6 fruit fly cellular contexts compared by ENCODE assay signal in genomic region chr3L:17012017-17012719, dm6.
TF ChIP-seq lines count a peak whose summit lies in the region.

TSS of gene CG3764 (minus strand) at chr3L:17012565.

- peak; percentile 64 for TF ChIP-seq CTCF in whole organism, embryonic (GFP tag; optimal IDR thresholded peaks at IDR 0.05; lab: Kevin White, UChicago)

TF ChIP-seq in whole organism, 6 proteins besides CTCF, POLR2A, EP300 and RAD21:
- TF ChIP-seq EcR (GFP tag; optimal IDR thresholded peaks at IDR 0.05; lab: Kevin White, UChicago): no peak
- TF ChIP-seq psq (optimal IDR thresholded peaks at IDR 0.05; lab: Kevin White, UChicago): no peak
- no peak for TF ChIP-seq pan (optimal IDR thresholded peaks at IDR 0.05; lab: Kevin White, UChicago)
- peak; percentile 74 for TF ChIP-seq Dll (optimal IDR thresholded peaks at IDR 0.05; lab: Kevin White, UChicago)
- no peak for TF ChIP-seq usp (GFP tag; optimal IDR thresholded peaks at IDR 0.05; lab: Kevin White, UChicago)
- no peak for TF ChIP-seq CG8478 (optimal IDR thresholded peaks at IDR 0.05; lab: Kevin White, UChicago)

TF ChIP-seq in whole organism, adult, 20 proteins besides CTCF, POLR2A, EP300 and RAD21 (continues in another document):
- TF ChIP-seq ovo (GFP tag; optimal IDR thresholded peaks at IDR 0.05; lab: Kevin White, UChicago) (peak; percentile 85), CG14711 (tag; optimal IDR thresholded peaks at IDR 0.05; lab: Kevin White, UChicago) (peak; percentile 39), kay (GFP tag; lab: Kevin White, UChicago; ENCODE audit: borderline replicate concordance) (no peak), bab1 (GFP tag; optimal IDR thresholded peaks at IDR 0.05; lab: Kevin White, UChicago) (peak; percentile 90), CG5204 (GFP tag; optimal IDR thresholded peaks at IDR 0.05; lab: Kevin White, UChicago) (no peak), CG1620 (GFP tag; optimal IDR thresholded peaks at IDR 0.05; lab: Kevin White, UChicago) (peak; percentile 69), Clk (GFP tag; optimal IDR thresholded peaks at IDR 0.05; lab: Kevin White, UChicago) (no peak), CG11617 (GFP tag; optimal IDR thresholded peaks at IDR 0.05; lab: Kevin White, UChicago) (peak; percentile 67), tj (GFP tag; optimal IDR thresholded peaks at IDR 0.05; lab: Kevin White, UChicago) (peak; percentile 84), CG7101 (tag; optimal IDR thresholded peaks at IDR 0.05; lab: Kevin White, UChicago) (peak; percentile 76), pad (GFP tag; optimal IDR thresholded peaks at IDR 0.05; lab: Kevin White, UChicago) (peak; percentile 69), toe (GFP tag; optimal IDR thresholded peaks at IDR 0.05; lab: Kevin White, UChicago) (peak; percentile 34), cnc (optimal IDR thresholded peaks at IDR 0.05; lab: Kevin White, UChicago) (no peak), Hr96 (GFP tag; optimal IDR thresholded peaks at IDR 0.05; lab: Kevin White, UChicago) (peak; percentile 63), CG33017 (tag; optimal IDR thresholded peaks at IDR 0.05; lab: Kevin White, UChicago) (peak; percentile 62), CG7045 (GFP tag; optimal IDR thresholded peaks at IDR 0.05; lab: Kevin White, UChicago) (peak; percentile 62), Mnt (GFP tag; optimal IDR thresholded peaks at IDR 0.05; lab: Kevin White, UChicago) (peak; percentile 70)

TF ChIP-seq in whole organism, embryonic, 481 proteins besides CTCF, POLR2A, EP300 and RAD21 (continues in another document):
- peak; percentile 91 for TF ChIP-seq lab (GFP tag; optimal IDR thresholded peaks at IDR 0.05; lab: Kevin White, UChicago)
- peak; percentile 38 for TF ChIP-seq CG4820 (GFP tag; optimal IDR thresholded peaks at IDR 0.05; lab: Kevin White, UChicago)
- peak; percentile 98 for TF ChIP-seq Ets97D (GFP tag; optimal IDR thresholded peaks at IDR 0.05; lab: Kevin White, UChicago)
- TF ChIP-seq salm (tag; optimal IDR thresholded peaks at IDR 0.05; lab: Kevin White, UChicago): peak; percentile 63
- TF ChIP-seq CG10274 (GFP tag; optimal IDR thresholded peaks at IDR 0.05; lab: Kevin White, UChicago): peak; percentile 67
- peak; percentile 76 for TF ChIP-seq CG12219 (GFP tag; optimal IDR thresholded peaks at IDR 0.05; lab: Kevin White, UChicago)
- peak; percentile 68 for TF ChIP-seq Bgb (GFP tag; IDR thresholded peaks at IDR 0.05; lab: Robert Waterston, UW; ENCODE audit: partially characterized antibody)
- peak; percentile 28 for TF ChIP-seq CG6654 (GFP tag; optimal IDR thresholded peaks at IDR 0.05; lab: Kevin White, UChicago)
- TF ChIP-seq zen (tag; optimal IDR thresholded peaks at IDR 0.05; lab: Kevin White, UChicago): peak; percentile 46
- TF ChIP-seq HmgD (GFP tag; optimal IDR thresholded peaks at IDR 0.05; lab: Kevin White, UChicago): peak; percentile 76
- peak; percentile 48; the same call in 1 of the 3 replicates for TF ChIP-seq CG3726 (GFP tag; IDR thresholded peaks at IDR 0.05; lab: Robert Waterston, UW)
- peak; percentile 34; the same call in 1 of the 2 replicates for TF ChIP-seq sisA (GFP tag; IDR thresholded peaks at IDR 0.05; lab: Robert Waterston, UW)
- peak; percentile 38 for TF ChIP-seq lbe (GFP tag; optimal IDR thresholded peaks at IDR 0.05; lab: Kevin White, UChicago)
- peak; percentile 73 for TF ChIP-seq CG10147 (GFP tag; optimal IDR thresholded peaks at IDR 0.05; lab: Kevin White, UChicago)
- no peak for TF ChIP-seq CG7963 (GFP tag; IDR thresholded peaks at IDR 0.05; lab: Robert Waterston, UW; ENCODE audit: partially characterized antibody)
- peak; percentile 90 for TF ChIP-seq HmgZ (tag; optimal IDR thresholded peaks at IDR 0.05; lab: Kevin White, UChicago)
- peak; percentile 73 for TF ChIP-seq ara (GFP tag; IDR thresholded peaks at IDR 0.05; lab: Robert Waterston, UW)

TF ChIP-seq in whole organism, prepupa, 60 proteins besides CTCF, POLR2A, EP300 and RAD21 (continues in another document):
- peak; percentile 69 for TF ChIP-seq CG6808 (GFP tag; optimal IDR thresholded peaks at IDR 0.05; lab: Kevin White, UChicago)
- peak; percentile 6 for TF ChIP-seq CG32006 (GFP tag; optimal IDR thresholded peaks at IDR 0.05; lab: Kevin White, UChicago)
- TF ChIP-seq Eip78C (GFP tag; lab: Kevin White, UChicago): peak; percentile 74
- TF ChIP-seq salr (GFP tag; optimal IDR thresholded peaks at IDR 0.05; lab: Kevin White, UChicago): peak in 1 of 2 experiments; percentile 65
- TF ChIP-seq Sox15 (GFP tag; optimal IDR thresholded peaks at IDR 0.05; lab: Kevin White, UChicago): no peak
- TF ChIP-seq Sox14 (GFP tag; optimal IDR thresholded peaks at IDR 0.05; lab: Kevin White, UChicago): peak; percentile 68
- TF ChIP-seq eg (GFP tag; IDR thresholded peaks at IDR 0.05; lab: Robert Waterston, UW): peak; percentile 39
- TF ChIP-seq Smox (GFP tag; optimal IDR thresholded peaks at IDR 0.05; lab: Kevin White, UChicago): peak; percentile 34
- peak; percentile 75 for TF ChIP-seq CG3919 (GFP tag; optimal IDR thresholded peaks at IDR 0.05; lab: Kevin White, UChicago)
- peak; percentile 40 for TF ChIP-seq CG8632 (GFP tag; optimal IDR thresholded peaks at IDR 0.05; lab: Kevin White, UChicago)
- TF ChIP-seq ss (GFP tag; optimal IDR thresholded peaks at IDR 0.05; lab: Kevin White, UChicago): peak; percentile 73 to 78
- TF ChIP-seq CG8319 (GFP tag; optimal IDR thresholded peaks at IDR 0.05; lab: Kevin White, UChicago): peak; percentile 25
- peak; percentile 65 for TF ChIP-seq net (GFP tag; optimal IDR thresholded peaks at IDR 0.05; lab: Kevin White, UChicago)
- TF ChIP-seq spab (GFP tag; optimal IDR thresholded peaks at IDR 0.05; lab: Kevin White, UChicago): no peak
- peak; percentile 28 for TF ChIP-seq CG3032 (tag; optimal IDR thresholded peaks at IDR 0.05; lab: Kevin White, UChicago)
- TF ChIP-seq CG15336 (GFP tag; IDR thresholded peaks at IDR 0.05; lab: Robert Waterston, UW): no peak; the same call in 1 of the 2 replicates
- peak; percentile 77 for TF ChIP-seq svp (GFP tag; lab: Kevin White, UChicago)
- no peak for TF ChIP-seq Hr38 (GFP tag; optimal IDR thresholded peaks at IDR 0.05; lab: Kevin White, UChicago)
- TF ChIP-seq achi (GFP tag; optimal IDR thresholded peaks at IDR 0.05; lab: Kevin White, UChicago): peak; percentile 52

TF ChIP-seq in whole organism, pupa, 21 proteins besides CTCF, POLR2A, EP300 and RAD21 (continues in another document):
- TF ChIP-seq EcR (GFP tag; optimal IDR thresholded peaks at IDR 0.05; lab: Kevin White, UChicago) (peak; percentile 53), Ets98B (GFP tag; IDR thresholded peaks at IDR 0.05; lab: Robert Waterston, UW) (peak; percentile 29; the same call in 1 of the 2 replicates), CG9948 (tag; optimal IDR thresholded peaks at IDR 0.05; lab: Kevin White, UChicago) (no peak), CG34367 (tag; optimal IDR thresholded peaks at IDR 0.05; lab: Kevin White, UChicago) (peak; percentile 47), CG8301 (tag; optimal IDR thresholded peaks at IDR 0.05; lab: Kevin White, UChicago) (no peak), Pif1B (GFP tag; optimal IDR thresholded peaks at IDR 0.05; lab: Kevin White, UChicago) (no peak), fd96Ca (GFP tag; IDR thresholded peaks at IDR 0.05; lab: Robert Waterston, UW) (no peak), CG17806 (tag; optimal IDR thresholded peaks at IDR 0.05; lab: Kevin White, UChicago) (peak; percentile 24), gl (tag; optimal IDR thresholded peaks at IDR 0.05; lab: Kevin White, UChicago) (peak; percentile 46), CG10348 (GFP tag; IDR thresholded peaks at IDR 0.05; lab: Robert Waterston, UW) (no peak), D1 (tag; optimal IDR thresholded peaks at IDR 0.05; lab: Kevin White, UChicago) (no peak), CG15710 (tag; optimal IDR thresholded peaks at IDR 0.05; lab: Kevin White, UChicago) (peak; percentile 59), CG12605 (GFP tag; IDR thresholded peaks at IDR 0.05; lab: Robert Waterston, UW) (0 out of 2 replicates have a peak, but pooled peaks have one; percentile 7), Snoo (tag; optimal IDR thresholded peaks at IDR 0.05; lab: Kevin White, UChicago) (peak; percentile 69), CG14655 (GFP tag; optimal IDR thresholded peaks at IDR 0.05; lab: Kevin White, UChicago) (no peak), CG4496 (GFP tag; IDR thresholded peaks at IDR 0.05; lab: Robert Waterston, UW) (peak; percentile 36; the same call in 1 of the 3 replicates), CG13204 (GFP tag; optimal IDR thresholded peaks at IDR 0.05; lab: Kevin White, UChicago) (peak; percentile 50), CG8159 (tag; optimal IDR thresholded peaks at IDR 0.05; lab: Kevin White, UChicago) (peak; percentile 49), Pif1A (GFP tag; optimal IDR thresholded peaks at IDR 0.05; lab: Kevin White, UChicago) (peak; percentile 53)

TF ChIP-seq in whole organism, wandering third instar larva, 38 proteins besides CTCF, POLR2A, EP300 and RAD21 (continues in another document):
- TF ChIP-seq h (GFP tag; optimal IDR thresholded peaks at IDR 0.05; lab: Kevin White, UChicago) (peak; percentile 75), ey (GFP tag; optimal IDR thresholded peaks at IDR 0.05; lab: Kevin White, UChicago) (peak; percentile 33), foxo (GFP tag; optimal IDR thresholded peaks at IDR 0.05; lab: Kevin White, UChicago) (peak in 1 of 2 experiments; percentile 60), Myc (optimal IDR thresholded peaks at IDR 0.05; lab: Kevin White, UChicago) (no peak), fru (GFP tag; optimal IDR thresholded peaks at IDR 0.05; lab: Kevin White, UChicago) (peak; percentile 56), OdsH (GFP tag; optimal IDR thresholded peaks at IDR 0.05; lab: Kevin White, UChicago) (peak; percentile 58), pan (optimal IDR thresholded peaks at IDR 0.05; lab: Kevin White, UChicago) (no peak), dmrt93B (GFP tag; optimal IDR thresholded peaks at IDR 0.05; lab: Kevin White, UChicago) (peak; percentile 79), dsf (GFP tag; optimal IDR thresholded peaks at IDR 0.05; lab: Kevin White, UChicago; ENCODE audit: borderline replicate concordance) (peak; percentile 12), CG9705 (GFP tag; optimal IDR thresholded peaks at IDR 0.05; lab: Kevin White, UChicago) (peak; percentile 77), HLH106 (tag; optimal IDR thresholded peaks at IDR 0.05; lab: Kevin White, UChicago) (peak; percentile 69), Hr83 (GFP tag; optimal IDR thresholded peaks at IDR 0.05; lab: Kevin White, UChicago; ENCODE audit: poor library complexity, severe bottlenecking) (peak; percentile 83), jim (GFP tag; optimal IDR thresholded peaks at IDR 0.05; lab: Kevin White, UChicago) (no peak), N (GFP tag; optimal IDR thresholded peaks at IDR 0.05; lab: Kevin White, UChicago) (no peak), sv (GFP tag; optimal IDR thresholded peaks at IDR 0.05; lab: Kevin White, UChicago) (no peak), Sp1 (GFP tag; optimal IDR thresholded peaks at IDR 0.05; lab: Kevin White, UChicago) (peak; percentile 69), Dif (GFP tag; optimal IDR thresholded peaks at IDR 0.05; lab: Kevin White, UChicago; ENCODE audit: partially characterized antibody) (peak; percentile 88), psq (GFP tag; optimal IDR thresholded peaks at IDR 0.05; lab: Kevin White, UChicago) (peak; percentile 61), br (GFP tag; optimal IDR thresholded peaks at IDR 0.05; lab: Kevin White, UChicago) (peak; percentile 65), Rel (GFP tag; optimal IDR thresholded peaks at IDR 0.05; lab: Kevin White, UChicago) (peak; percentile 60), Rel (tag; optimal IDR thresholded peaks at IDR 0.05; lab: Kevin White, UChicago) (peak; percentile 80)
